Fruit fly (Drosophila melanogaster) whole organism: Measurements from ENCODE around the gene CG43098.

Source experiments
- psq ChIP-seq: fragments of >200 bp; optimal IDR thresholded peaks from 2 replicates; lab custom pipeline; 2017
- usp ChIP-seq: fragments of >200 bp; optimal IDR thresholded peaks from 2 replicates; lab custom pipeline; 2017; ENCODE audit warnings: missing biosample characterization, missing genetic modification characterization, mixed read lengths

dm6 chr3L:3654671-3655070 lies 4.2 kb upstream of the CG43098 start, which contains the start of gene CG10862:
- no peak for TF ChIP-seq usp (GFP tag; lab: Kevin White, UChicago)
- TF ChIP-seq psq = no peak
